Worm (Caenorhabditis elegans): ENCODE results near the gene F46C5.6.

DNA sequence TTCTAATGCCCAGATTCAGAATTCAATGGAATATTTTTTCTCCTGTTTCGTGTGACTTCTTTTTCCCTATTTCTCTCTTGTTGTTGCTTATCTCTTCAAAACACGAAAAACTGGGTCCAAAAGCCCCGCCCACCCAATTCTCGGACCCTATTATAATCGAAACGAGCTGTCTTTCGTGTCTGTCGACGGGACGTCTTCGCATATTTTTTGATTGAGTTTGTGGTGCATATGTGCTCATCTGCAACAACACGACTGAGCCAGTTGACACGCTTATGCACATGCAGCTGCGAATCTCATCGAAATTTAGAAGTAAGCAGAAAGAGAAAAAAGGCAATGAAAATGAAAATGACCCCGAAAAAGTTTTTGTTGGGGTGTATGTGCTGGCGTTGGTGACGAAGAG lies 13.4 kb downstream of the F46C5.6 start:
- TF ChIP-seq ztf-4 (tag; optimal IDR thresholded peaks at IDR 0.05) (no peak), R02D3.7 (tag; optimal IDR thresholded peaks at IDR 0.05) (no peak), elt-1 (tag; optimal IDR thresholded peaks at IDR 0.05) (no peak), aly-2 (tag; optimal IDR thresholded peaks at IDR 0.05) (no peak), ztf-11 (tag; optimal IDR thresholded peaks at IDR 0.05) (no peak), mdl-1 (tag; optimal IDR thresholded peaks at IDR 0.05) (no peak), fkh-2 (tag; optimal IDR thresholded peaks at IDR 0.05) (no peak), nhr-11 (tag; optimal IDR thresholded peaks at IDR 0.05) (no peak), nhr-237 (tag; optimal IDR thresholded peaks at IDR 0.05) (no peak)
